Fruit fly (Drosophila melanogaster) whole organism, prepupa: ENCODE data around the gene CG43245.

ENCODE experiments used
- Blimp-1 ChIP-seq: fragments of 200-800 bp; sonication (Bioruptor generic); optimal IDR thresholded peaks from 3 replicates; lab custom pipeline; 2017; ENCODE audit warnings: missing biosample characterization, missing genetic modification characterization, mild to moderate bottlenecking, moderate library complexity, missing genetic modification reagents
- CG10631 ChIP-seq: fragments of 200-800 bp; sonication (Bioruptor generic); optimal IDR thresholded peaks from 2 replicates; lab custom pipeline; 2016; ENCODE audit warnings: missing biosample characterization, missing genetic modification characterization
- CG10669 ChIP-seq: fragments of 200-800 bp; sonication (Bioruptor generic); optimal IDR thresholded peaks from 3 replicates; lab custom pipeline; 2018; ENCODE audit warnings: missing biosample characterization, mild to moderate bottlenecking, missing genetic modification characterization, moderate library complexity
- CG11902 ChIP-seq: fragments of 200-800 bp; sonication (Bioruptor generic); optimal IDR thresholded peaks from 3 replicates; lab custom pipeline; 2016; ENCODE audit warnings: missing biosample characterization, missing genetic modification characterization
- CG15336 ChIP-seq: fragments of 200-800 bp; sonication (Bioruptor generic); IDR thresholded peaks from 2 replicates; pipeline ENCODE4 v1.3.6; 2022; ENCODE audit warnings: missing biosample characterization, missing genetic modification characterization
- CG3032 ChIP-seq: fragments of 200-800 bp; optimal IDR thresholded peaks from 2 replicates; lab custom pipeline; 2019; ENCODE audit warnings: missing biosample characterization, mild to moderate bottlenecking, missing genetic modification characterization, moderate library complexity
- CG31627 ChIP-seq: fragments of 200-800 bp; sonication (Bioruptor generic); optimal IDR thresholded peaks from 3 replicates; lab custom pipeline; 2016; ENCODE audit warnings: missing biosample characterization, missing genetic modification characterization
- CG34406 ChIP-seq: fragments of 200-800 bp; sonication (Bioruptor generic); optimal IDR thresholded peaks from 3 replicates; lab custom pipeline; 2016; ENCODE audit warnings: missing biosample characterization, missing genetic modification characterization
- CG3919 ChIP-seq: fragments of 200-800 bp; sonication (Bioruptor generic); optimal IDR thresholded peaks from 3 replicates; lab custom pipeline; 2016; ENCODE audit warnings: missing biosample characterization, missing genetic modification characterization
- CG6163 ChIP-seq: fragments of 200-800 bp; sonication (Bioruptor generic); IDR thresholded peaks from 3 replicates; pipeline ENCODE4 v1.3.6; 2022; ENCODE audit warnings: missing biosample characterization, missing genetic modification characterization
- CG6276 ChIP-seq: fragments of 200-800 bp; sonication (Bioruptor generic); optimal IDR thresholded peaks from 2 replicates; lab custom pipeline; 2017; ENCODE audit warnings: missing biosample characterization, mild to moderate bottlenecking, missing genetic modification characterization
- CG6808 ChIP-seq: fragments of 200-800 bp; sonication (Bioruptor generic); optimal IDR thresholded peaks from 3 replicates; lab custom pipeline; 2017; ENCODE audit warnings: missing biosample characterization, missing genetic modification characterization, mild to moderate bottlenecking, moderate library complexity, missing genetic modification reagents
- CG6854 ChIP-seq: fragments of 200-800 bp; sonication (Bioruptor generic); optimal IDR thresholded peaks from 2 replicates; lab custom pipeline; 2017; ENCODE audit warnings: missing biosample characterization, mild to moderate bottlenecking, missing genetic modification characterization
- CG7368 ChIP-seq: fragments of 200-800 bp; sonication (Bioruptor generic); optimal IDR thresholded peaks from 3 replicates; lab custom pipeline; 2016; ENCODE audit warnings: missing biosample characterization, missing genetic modification characterization
- CG8119 ChIP-seq: fragments of 200-800 bp; sonication (Bioruptor generic); IDR thresholded peaks from 3 replicates; pipeline ENCODE4 v1.3.6; 2022; ENCODE audit warnings: missing biosample characterization, missing genetic modification characterization
- CG8319 ChIP-seq: fragments of 200-800 bp; sonication (Bioruptor generic); optimal IDR thresholded peaks from 3 replicates; lab custom pipeline; 2016; ENCODE audit warnings: missing biosample characterization, missing genetic modification characterization
- CG8632 ChIP-seq: fragments of 200-800 bp; sonication (Bioruptor generic); optimal IDR thresholded peaks from 3 replicates; lab custom pipeline; 2016; ENCODE audit warnings: missing biosample characterization, missing genetic modification characterization
- CG9139 ChIP-seq: fragments of 200-800 bp; sonication (Bioruptor generic); optimal IDR thresholded peaks from 3 replicates; lab custom pipeline; 2017; ENCODE audit warnings: missing biosample characterization, mild to moderate bottlenecking, missing genetic modification characterization
- Eip75B ChIP-seq: fragments of 200-800 bp; sonication (Bioruptor generic); optimal IDR thresholded peaks from 3 replicates; lab custom pipeline; 2016; ENCODE audit warnings: missing biosample characterization, missing genetic modification characterization
- Eip78C ChIP-seq: fragments of 200-800 bp; sonication (Bioruptor generic); peaks from one replicate; lab custom pipeline; 2016; ENCODE audit warnings: missing biosample characterization, missing genetic modification characterization
- Eip93F ChIP-seq: fragments of 200-800 bp; sonication (Bioruptor generic); optimal IDR thresholded peaks from 2 replicates; lab custom pipeline; 2016; ENCODE audit warnings: missing biosample characterization, mild to moderate bottlenecking, missing genetic modification characterization
- Ets21C ChIP-seq: fragments of 200-800 bp; sonication (Bioruptor generic); optimal IDR thresholded peaks from 3 replicates; lab custom pipeline; 2016; ENCODE audit warnings: missing biosample characterization, missing genetic modification characterization
- Hr39 ChIP-seq: fragments of 200-800 bp; sonication (Bioruptor generic); optimal IDR thresholded peaks from 2 replicates; lab custom pipeline; 2016; ENCODE audit warnings: missing biosample characterization, missing genetic modification characterization
- Met ChIP-seq: fragments of 200-800 bp; sonication (Bioruptor generic); optimal IDR thresholded peaks from 3 replicates; lab custom pipeline; 2016; ENCODE audit warnings: missing biosample characterization, missing genetic modification characterization
- OdsH ChIP-seq: fragments of 200-800 bp; sonication (Bioruptor generic); optimal IDR thresholded peaks from 3 replicates; lab custom pipeline; 2016; ENCODE audit warnings: missing biosample characterization, missing genetic modification characterization
- Smox ChIP-seq: fragments of 200-800 bp; sonication (Bioruptor generic); optimal IDR thresholded peaks from 3 replicates; lab custom pipeline; 2016; ENCODE audit warnings: missing biosample characterization, missing genetic modification characterization
- Sox102F ChIP-seq: fragments of 200-800 bp; sonication (Bioruptor generic); optimal IDR thresholded peaks from 2 replicates; lab custom pipeline; 2016; ENCODE audit warnings: missing biosample characterization, mild to moderate bottlenecking, missing genetic modification characterization
- Sox14 ChIP-seq: fragments of 200-800 bp; sonication (Bioruptor generic); optimal IDR thresholded peaks from 3 replicates; lab custom pipeline; 2016; ENCODE audit warnings: missing biosample characterization, missing genetic modification characterization
- Sox15 ChIP-seq: fragments of 200-800 bp; sonication (Bioruptor generic); optimal IDR thresholded peaks from 3 replicates; lab custom pipeline; 2016; ENCODE audit warnings: missing biosample characterization, missing genetic modification characterization
- achi ChIP-seq: fragments of 200-800 bp; sonication (Bioruptor generic); optimal IDR thresholded peaks from 3 replicates; lab custom pipeline; 2016; ENCODE audit warnings: missing biosample characterization, missing genetic modification characterization
- cyc ChIP-seq: fragments of 200-800 bp; sonication (Bioruptor generic); optimal IDR thresholded peaks from 3 replicates; lab custom pipeline; 2016; ENCODE audit warnings: missing biosample characterization, missing genetic modification characterization
- dac ChIP-seq: fragments of 200-800 bp; sonication (Bioruptor generic); optimal IDR thresholded peaks from 2 replicates; lab custom pipeline; 2017; ENCODE audit warnings: missing biosample characterization, mild to moderate bottlenecking, missing genetic modification characterization
- dsx ChIP-seq: fragments of 200-800 bp; optimal IDR thresholded peaks from 3 replicates; lab custom pipeline; 2019; ENCODE audit warnings: missing biosample characterization, mild to moderate bottlenecking, missing genetic modification characterization, moderate library complexity; ENCODE audit not compliant: poor library complexity, severe bottlenecking
- eg ChIP-seq: fragments of 200-800 bp; sonication (Bioruptor generic); IDR thresholded peaks from 3 replicates; pipeline ENCODE4 v1.3.6; 2022; ENCODE audit warnings: missing biosample characterization, missing genetic modification characterization
- lz ChIP-seq: fragments of 200-800 bp; sonication (Bioruptor generic); optimal IDR thresholded peaks from 3 replicates; lab custom pipeline; 2016; ENCODE audit warnings: missing biosample characterization, missing genetic modification characterization
- net ChIP-seq: fragments of 200-800 bp; sonication (Bioruptor generic); optimal IDR thresholded peaks from 3 replicates; lab custom pipeline; 2016; ENCODE audit warnings: missing biosample characterization, missing genetic modification characterization
- salr ChIP-seq, 2 experiments: fragments of 200-800 bp; sonication (Bioruptor generic); optimal IDR thresholded peaks; 3 replicates each; lab custom pipeline; 2016 to 2018; ENCODE audit warnings: missing biosample characterization in 2 of 2, missing genetic modification characterization in 2 of 2, mild to moderate bottlenecking in 1 of 2
- spab ChIP-seq: fragments of 200-800 bp; sonication (Bioruptor generic); optimal IDR thresholded peaks from 2 replicates; lab custom pipeline; 2017; ENCODE audit warnings: missing biosample characterization, mild to moderate bottlenecking, missing genetic modification characterization, missing genetic modification reagents
- ss ChIP-seq, 2 experiments: fragments of 200-800 bp; sonication (Bioruptor generic); optimal IDR thresholded peaks; 2 replicates in 1 of 2; 3 replicates in 1 of 2; lab custom pipeline; 2017 to 2018; ENCODE audit warnings: mild to moderate bottlenecking in 2 of 2, missing biosample characterization in 2 of 2, missing genetic modification characterization in 2 of 2, moderate library complexity in 1 of 2
- vri ChIP-seq: fragments of 200-800 bp; sonication (Bioruptor generic); optimal IDR thresholded peaks from 3 replicates; lab custom pipeline; 2016; ENCODE audit warnings: missing biosample characterization, mild to moderate bottlenecking, missing genetic modification characterization

Gene CG43245

dm6 chr3L:10732032-10732431 is 39.7 kb upstream of the CG43245 start (continued):
- TF ChIP-seq spab (GFP tag; lab: Kevin White, UChicago) (no peak), OdsH (no peak)
- TF ChIP-seq, all 60 proteins: peak for 0

dm6 chr3L:10733502-10733901 is 38.2 kb upstream of the CG43245 start:
- TF ChIP-seq dsx (no peak), CG7368 (no peak), salr (GFP tag; optimal IDR thresholded peaks at IDR 0.05; lab: Kevin White, UChicago) (no peak), CG6808 (GFP tag; lab: Kevin White, UChicago) (no peak), Met (no peak), spab (GFP tag; lab: Kevin White, UChicago) (no peak), Sox14 (no peak), dac (no peak), CG10669 (no peak), Smox (no peak), Sox15 (GFP tag; lab: Kevin White, UChicago) (no peak), CG6854 (GFP tag; lab: Kevin White, UChicago) (no peak), Blimp-1 (GFP tag; lab: Kevin White, UChicago) (no peak), eg (no peak), CG8319 (GFP tag; lab: Kevin White, UChicago) (no peak), CG11902 (GFP tag; lab: Kevin White, UChicago) (no peak), lz (GFP tag; lab: Kevin White, UChicago) (no peak), vri (GFP tag; lab: Kevin White, UChicago) (no peak)

- peak; percentile 0 for TF ChIP-seq Eip78C (GFP tag; lab: Kevin White, UChicago)
- TF ChIP-seq spab (GFP tag; lab: Kevin White, UChicago) = no peak
- TF ChIP-seq OdsH = no peak
- TF ChIP-seq cyc (GFP tag; lab: Kevin White, UChicago) = no peak
- TF ChIP-seq achi (GFP tag; lab: Kevin White, UChicago) = no peak
- no peak for TF ChIP-seq CG31627 (GFP tag; lab: Kevin White, UChicago)
- no peak for TF ChIP-seq Eip93F (GFP tag; lab: Kevin White, UChicago)
- no peak for TF ChIP-seq CG6276
- TF ChIP-seq Eip75B = no peak
- peak; percentile 8 for TF ChIP-seq CG3919 (GFP tag; lab: Kevin White, UChicago)
- no peak for TF ChIP-seq CG34406 (GFP tag; lab: Kevin White, UChicago)
- no peak for TF ChIP-seq vri (GFP tag; lab: Kevin White, UChicago)
- no peak for TF ChIP-seq Sox102F
- TF ChIP-seq CG6163 (GFP tag; lab: Robert Waterston, UW) = no peak
- TF ChIP-seq Ets21C = no peak
- no peak for TF ChIP-seq ss (GFP tag; optimal IDR thresholded peaks at IDR 0.05; lab: Kevin White, UChicago)
- TF ChIP-seq CG6854 (GFP tag; lab: Kevin White, UChicago) = peak; percentile 21
- no peak for TF ChIP-seq net (GFP tag; lab: Kevin White, UChicago)
- no peak for TF ChIP-seq CG8119 (GFP tag; lab: Robert Waterston, UW)
- TF ChIP-seq CG8632 (GFP tag; lab: Kevin White, UChicago) = no peak
- no peak for TF ChIP-seq Hr39 (GFP tag; lab: Kevin White, UChicago)
- no peak for TF ChIP-seq CG10631 (GFP tag; lab: Kevin White, UChicago)
- no peak for TF ChIP-seq eg
- no peak for TF ChIP-seq Met
- no peak for TF ChIP-seq lz (GFP tag; lab: Kevin White, UChicago)
- no peak for TF ChIP-seq CG15336 (GFP tag; lab: Robert Waterston, UW)
- TF ChIP-seq CG9139 (GFP tag; lab: Kevin White, UChicago) = no peak
- no peak for TF ChIP-seq Sox14
- TF ChIP-seq CG10669 = no peak
- peak; percentile 3 for TF ChIP-seq CG6808 (GFP tag; lab: Kevin White, UChicago)
- no peak for TF ChIP-seq CG11902 (GFP tag; lab: Kevin White, UChicago)
- no peak for TF ChIP-seq CG3032
Observed at dm6 chr3L:10734561-10734960, 37.2 kb upstream of the CG43245 start.
